Worm (Caenorhabditis elegans): ENCODE measurements around the gene F37C4.5.

The F37C4.5 gene

DNA sequence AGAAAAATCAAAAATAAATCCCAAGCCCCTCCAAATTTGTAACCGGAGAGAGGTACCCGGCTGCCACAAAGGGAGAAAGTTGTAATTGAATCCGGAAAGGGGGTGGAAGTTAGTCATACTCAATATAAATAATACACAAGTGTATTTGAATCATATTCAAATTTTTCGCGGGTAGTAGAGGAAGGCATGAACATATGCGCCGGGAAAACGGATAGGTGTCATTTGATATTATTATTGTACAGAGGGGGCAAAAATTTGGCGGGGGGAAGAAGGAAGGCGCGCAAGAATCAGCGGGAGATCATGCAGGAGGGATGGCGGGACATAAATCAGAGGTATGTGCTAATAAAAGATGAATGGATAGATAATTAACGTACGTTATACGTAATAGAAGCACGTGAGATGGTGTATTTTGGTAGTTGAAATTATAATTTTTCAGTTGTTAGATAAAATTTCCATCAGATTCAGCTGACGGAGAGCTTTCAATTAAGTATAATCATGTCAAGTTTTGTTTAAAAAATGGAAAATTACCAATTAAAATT, 46.9 kb downstream of the F37C4.5 start, which contains the start of gene F28F9.3:
Gene F28F9.3 (plus strand): TSS at position 301 of the 539 bp plus-strand sequence.
- TF ChIP-seq unc-62 (GFP tag; optimal IDR thresholded peaks at IDR 0.05), result no peak

ce11 chrIV:3825388-3825787, 48.2 kb downstream of the F37C4.5 start:
- no peak for TF ChIP-seq unc-62 (GFP tag; optimal IDR thresholded peaks at IDR 0.05)

- no peak for TF ChIP-seq unc-62 (GFP tag; optimal IDR thresholded peaks at IDR 0.05)
Measured at ce11 chrIV:3824720-3825119, 48.9 kb downstream of the F37C4.5 start.

All from whole organism, dauer.